Worm (Caenorhabditis elegans) whole organism, L3 larva: ENCODE results near the gene T25E4.2.

Experiments
- R02D3.7 ChIP-seq: fragments of 150-350 bp; optimal IDR thresholded peaks from 2 replicates; lab custom pipeline; 2014; ENCODE audit warnings: missing biosample characterization, missing genetic modification characterization
- ZK546.5 ChIP-seq: sonication (generic microtip); optimal IDR thresholded peaks from 2 replicates; lab custom pipeline; 2017; ENCODE audit warnings: missing biosample characterization, missing genetic modification characterization
- aly-2 ChIP-seq: fragments of 150-350 bp; optimal IDR thresholded peaks from 2 replicates; lab custom pipeline; 2014; ENCODE audit warnings: missing biosample characterization, missing genetic modification characterization
- ama-1 ChIP-seq: fragments of 150-350 bp; optimal IDR thresholded peaks from 2 replicates; lab custom pipeline; 2018
- ceh-16 ChIP-seq: sonication (generic microtip); optimal IDR thresholded peaks from 2 replicates; lab custom pipeline; 2017; ENCODE audit warnings: missing biosample characterization, missing genetic modification characterization
- ceh-9 ChIP-seq: sonication (generic microtip); optimal IDR thresholded peaks from 2 replicates; lab custom pipeline; 2018; ENCODE audit warnings: missing biosample characterization, missing genetic modification characterization
- egl-27 ChIP-seq: sonication (generic microtip); optimal IDR thresholded peaks from 4 replicates; lab custom pipeline; 2017; ENCODE audit warnings: missing biosample characterization, missing genetic modification reagents, missing genetic modification characterization
- elt-1 ChIP-seq: fragments of 150-350 bp; optimal IDR thresholded peaks from 2 replicates; lab custom pipeline; 2014; ENCODE audit warnings: missing biosample characterization, missing genetic modification characterization
- elt-2 ChIP-seq: sonication (generic microtip); optimal IDR thresholded peaks from 2 replicates; lab custom pipeline; 2016; ENCODE audit warnings: missing genetic modification reagents, mild to moderate bottlenecking, missing genetic modification characterization, missing compliant biosample characterization
- fkh-2 ChIP-seq: fragments of 150-350 bp; optimal IDR thresholded peaks from 2 replicates; lab custom pipeline; 2014; ENCODE audit warnings: missing biosample characterization, missing genetic modification reagents, missing genetic modification characterization
- fos-1 ChIP-seq: fragments of 150-350 bp; optimal IDR thresholded peaks from 2 replicates; lab custom pipeline; 2014; ENCODE audit warnings: missing biosample characterization, missing genetic modification characterization
- hmg-11 ChIP-seq: sonication (generic microtip); optimal IDR thresholded peaks from 2 replicates; lab custom pipeline; 2016; ENCODE audit warnings: missing genetic modification characterization, missing compliant biosample characterization
- jun-1 ChIP-seq: fragments of 150-350 bp; optimal IDR thresholded peaks from 2 replicates; lab custom pipeline; 2014; ENCODE audit warnings: missing biosample characterization, missing genetic modification reagents, missing genetic modification characterization
- lin-15B ChIP-seq: fragments of 150-350 bp; optimal IDR thresholded peaks from 2 replicates; lab custom pipeline; 2014; ENCODE audit warnings: missing biosample characterization, missing genetic modification characterization
- lsy-12 ChIP-seq: sonication (generic microtip); optimal IDR thresholded peaks from 2 replicates; lab custom pipeline; 2016; ENCODE audit warnings: mild to moderate bottlenecking, missing genetic modification characterization, missing compliant biosample characterization
- mdl-1 ChIP-seq: fragments of 150-350 bp; optimal IDR thresholded peaks from 2 replicates; lab custom pipeline; 2014; ENCODE audit warnings: missing biosample characterization, missing genetic modification characterization
- nfya-1 ChIP-seq: sonication (generic microtip); optimal IDR thresholded peaks from 2 replicates; lab custom pipeline; 2017; ENCODE audit warnings: missing genetic modification characterization, mild to moderate bottlenecking, missing compliant biosample characterization, antibody characterized with exemption, moderate library complexity; ENCODE audit not compliant: insufficient read depth
- nhr-11 ChIP-seq: fragments of 150-350 bp; optimal IDR thresholded peaks from 2 replicates; lab custom pipeline; 2014; ENCODE audit warnings: missing biosample characterization, missing genetic modification characterization
- nhr-12 ChIP-seq: fragments of 150-350 bp; optimal IDR thresholded peaks from 2 replicates; lab custom pipeline; 2014; ENCODE audit warnings: missing biosample characterization, missing genetic modification characterization
- nhr-23 ChIP-seq: fragments of 150-350 bp; optimal IDR thresholded peaks from 2 replicates; lab custom pipeline; 2014; ENCODE audit warnings: missing biosample characterization, missing genetic modification reagents, missing genetic modification characterization
- nhr-25 ChIP-seq: sonication (generic microtip); optimal IDR thresholded peaks from 2 replicates; lab custom pipeline; 2017; ENCODE audit warnings: missing biosample characterization, missing genetic modification characterization
- nhr-67 ChIP-seq: fragments of 150-350 bp; optimal IDR thresholded peaks from 2 replicates; lab custom pipeline; 2014; ENCODE audit warnings: missing biosample characterization, missing genetic modification characterization
- nhr-76 ChIP-seq: fragments of 150-350 bp; sonication (generic microtip); optimal IDR thresholded peaks from 5 replicates; lab custom pipeline; 2014; ENCODE audit warnings: missing biosample characterization, missing genetic modification characterization
- pha-4 ChIP-seq: fragments of 150-350 bp; optimal IDR thresholded peaks from 2 replicates; lab custom pipeline; 2014; ENCODE audit warnings: missing biosample characterization, missing genetic modification reagents, missing genetic modification characterization
- pqm-1 ChIP-seq: fragments of 150-350 bp; optimal IDR thresholded peaks from 2 replicates; lab custom pipeline; 2017; ENCODE audit warnings: missing biosample characterization, missing genetic modification characterization, inconsistent platforms
- skn-1 ChIP-seq: fragments of 150-350 bp; optimal IDR thresholded peaks from 2 replicates; lab custom pipeline; 2014; ENCODE audit warnings: missing biosample characterization, missing genetic modification characterization
- snpc-4 ChIP-seq: fragments of 150-350 bp; optimal IDR thresholded peaks from 2 replicates; lab custom pipeline; 2014; ENCODE audit warnings: missing biosample characterization, missing genetic modification characterization
- tbx-2 ChIP-seq: sonication (generic microtip); optimal IDR thresholded peaks from 2 replicates; lab custom pipeline; 2016; ENCODE audit warnings: mild to moderate bottlenecking, missing genetic modification characterization, missing compliant biosample characterization
- unc-39 ChIP-seq: sonication (generic microtip); optimal IDR thresholded peaks from 4 replicates; lab custom pipeline; 2017; ENCODE audit warnings: missing biosample characterization, missing genetic modification characterization
- zag-1 ChIP-seq: fragments of 150-350 bp; optimal IDR thresholded peaks from 2 replicates; lab custom pipeline; 2014; ENCODE audit warnings: missing biosample characterization, missing genetic modification characterization
- ztf-11 ChIP-seq: fragments of 150-350 bp; optimal IDR thresholded peaks from 2 replicates; lab custom pipeline; 2014; ENCODE audit warnings: missing biosample characterization, missing genetic modification characterization

T25E4.2 gene

ce11 chrII:5565082-5565623, 17.1 kb downstream of the T25E4.2 start:
- no peak for TF ChIP-seq mdl-1 (tag; lab: Kevin White, UChicago)
- TF ChIP-seq ceh-16, result no peak
- no peak for TF ChIP-seq snpc-4
- TF ChIP-seq tbx-2 (tag; lab: Kevin White, UChicago), result no peak
- TF ChIP-seq nhr-23 (tag; lab: Kevin White, UChicago), result no peak
- TF ChIP-seq nhr-11 (tag; lab: Kevin White, UChicago), result no peak
- no peak for TF ChIP-seq aly-2 (tag; lab: Kevin White, UChicago)
- TF ChIP-seq ceh-9 (tag; lab: Kevin White, UChicago), result no peak
- TF ChIP-seq fkh-2 (tag; lab: Kevin White, UChicago), result no peak
- TF ChIP-seq pqm-1 (tag; lab: Kevin White, UChicago), result no peak
- TF ChIP-seq, all 47 proteins: peak for 0

DNA sequence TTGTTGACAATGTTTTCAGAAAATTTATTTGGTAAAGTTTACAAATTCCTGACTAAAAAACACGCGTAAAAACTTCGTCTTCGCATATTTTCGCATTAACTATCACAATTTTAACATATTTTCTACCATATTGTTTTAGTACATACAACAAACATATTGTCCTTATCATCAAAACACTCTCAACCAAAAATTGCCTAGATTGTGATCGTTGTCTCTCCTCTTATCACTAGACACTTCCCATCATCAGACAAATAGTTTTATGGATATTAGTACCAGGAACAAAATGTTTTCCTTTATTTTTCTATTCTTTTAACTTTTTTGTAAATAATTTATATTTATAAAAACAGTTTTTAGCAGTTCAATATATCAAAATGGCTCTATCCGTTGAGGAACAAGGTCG, 20.8 kb downstream of the T25E4.2 start, which contains the start of gene C17C3.3:
Gene C17C3.3 (plus strand): TSS at position 346 of the 400 bp plus-strand sequence.
- TF ChIP-seq elt-2 (tag; lab: Kevin White, UChicago) (peak; percentile 88), egl-27 (no peak), R02D3.7 (tag; lab: Kevin White, UChicago) (no peak), elt-1 (tag; lab: Kevin White, UChicago) (no peak), mdl-1 (tag; lab: Kevin White, UChicago) (no peak), pqm-1 (tag; lab: Kevin White, UChicago) (peak; percentile 67), pha-4 (tag; lab: Kevin White, UChicago) (peak; percentile 46)
- TF ChIP-seq, all 47 proteins: peak for 3

- peak; percentile 95 for TF ChIP-seq elt-2 (tag; lab: Kevin White, UChicago)
- no peak for TF ChIP-seq jun-1 (tag; lab: Kevin White, UChicago)
- no peak for TF ChIP-seq ceh-9 (tag; lab: Kevin White, UChicago)
- TF ChIP-seq pqm-1 (tag; lab: Kevin White, UChicago), result peak; percentile 76
Observed at ce11 chrII:5557134-5557533, 25.1 kb downstream of the T25E4.2 start.

- no peak for TF ChIP-seq ama-1 (lab: Kevin White, UChicago)
- no peak for TF ChIP-seq pha-4 (tag; lab: Kevin White, UChicago)
- TF ChIP-seq R02D3.7 (tag; lab: Kevin White, UChicago), result no peak
- TF ChIP-seq egl-27, result no peak
- no peak for TF ChIP-seq mdl-1 (tag; lab: Kevin White, UChicago)
- no peak for TF ChIP-seq fos-1 (tag; lab: Kevin White, UChicago)
- no peak for TF ChIP-seq zag-1 (tag; lab: Kevin White, UChicago)
- no peak for TF ChIP-seq elt-2 (tag; lab: Kevin White, UChicago)
- TF ChIP-seq nhr-11 (tag; lab: Kevin White, UChicago), result no peak
- no peak for TF ChIP-seq nhr-12 (tag; lab: Kevin White, UChicago)
- no peak for TF ChIP-seq skn-1 (tag; lab: Kevin White, UChicago)
- no peak for TF ChIP-seq aly-2 (tag; lab: Kevin White, UChicago)
- TF ChIP-seq unc-39 (tag; lab: Kevin White, UChicago), result no peak
- no peak for TF ChIP-seq lin-15B (tag; lab: Kevin White, UChicago)
- TF ChIP-seq nhr-67 (tag; lab: Kevin White, UChicago), result no peak
- no peak for TF ChIP-seq fkh-2 (tag; lab: Kevin White, UChicago)
- no peak for TF ChIP-seq nfya-1 (tag; lab: Kevin White, UChicago)
Observed at ce11 chrII:5556431-5556830, 25.8 kb downstream of the T25E4.2 start, which contains the start of gene ins-11. ins-11 (plus strand) TSS chrII:5556731.

DNA sequence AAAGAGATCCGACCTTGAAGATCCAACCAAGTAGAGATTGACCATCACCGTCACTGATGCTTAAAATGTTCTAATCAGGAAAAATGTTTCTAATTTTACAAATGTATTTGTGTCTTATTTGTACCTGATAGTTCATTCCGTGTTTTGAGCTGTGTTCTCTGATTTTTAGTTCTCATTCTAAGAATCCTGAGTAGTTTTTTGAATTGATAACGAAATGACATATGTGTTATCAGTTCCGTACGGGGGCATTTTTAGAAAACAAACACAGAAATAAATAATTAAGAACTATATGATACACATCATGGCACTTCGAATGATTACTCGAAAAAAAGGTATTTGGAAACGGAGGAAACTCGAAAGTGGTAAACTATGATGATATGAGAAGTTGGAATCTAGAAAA, 26.7 kb downstream of the T25E4.2 start:
- TF ChIP-seq nhr-23 (tag; lab: Kevin White, UChicago), result no peak
- peak; percentile 72 for TF ChIP-seq elt-2 (tag; lab: Kevin White, UChicago)
- TF ChIP-seq ceh-9 (tag; lab: Kevin White, UChicago), result no peak
- no peak for TF ChIP-seq lsy-12
- TF ChIP-seq fkh-2 (tag; lab: Kevin White, UChicago), result no peak
- no peak for TF ChIP-seq nfya-1 (tag; lab: Kevin White, UChicago)

ce11 chrII:5554788-5555187, 27.4 kb downstream of the T25E4.2 start:
- TF ChIP-seq fkh-2 (tag; lab: Kevin White, UChicago) (no peak), tbx-2 (tag; lab: Kevin White, UChicago) (no peak), pqm-1 (tag; lab: Kevin White, UChicago) (peak; percentile 24), ztf-11 (tag; lab: Kevin White, UChicago) (no peak), unc-39 (tag; lab: Kevin White, UChicago) (no peak), nhr-76 (tag; lab: Kevin White, UChicago) (no peak), elt-2 (tag; lab: Kevin White, UChicago) (peak; percentile 33), hmg-11 (tag; lab: Kevin White, UChicago) (no peak), skn-1 (tag; lab: Kevin White, UChicago) (no peak), ZK546.5 (tag; lab: Kevin White, UChicago) (no peak), ceh-9 (tag; lab: Kevin White, UChicago) (no peak), lin-15B (tag; lab: Kevin White, UChicago) (no peak), nhr-25 (tag; lab: Kevin White, UChicago) (no peak)
